Fruit fly (Drosophila melanogaster) Kc167 (cell line): ENCODE measurements around the gene fng.

Source experiments
- Sin3A ChIP-seq: fragments of >200 bp; optimal IDR thresholded peaks from 2 replicates; lab custom pipeline; 2018; ENCODE audit warnings: missing external identifiers
- h ChIP-seq: fragments of >200 bp; optimal IDR thresholded peaks from 3 replicates; lab custom pipeline; 2018; ENCODE audit warnings: missing external identifiers
- insv ChIP-seq: fragments of >200 bp; optimal IDR thresholded peaks from 3 replicates; lab custom pipeline; 2018; ENCODE audit warnings: missing external identifiers
- psq ChIP-seq: fragments of >200 bp; optimal IDR thresholded peaks from 2 replicates; lab custom pipeline; 2017; ENCODE audit warnings: missing external identifiers
- ttk ChIP-seq: sonication (Bioruptor generic); optimal IDR thresholded peaks from 2 replicates; lab custom pipeline; 2017; ENCODE audit warnings: missing external identifiers

dm6 chr3L:20948404-20948803, 908 bp downstream of the fng start:
- no peak for TF ChIP-seq Sin3A (lab: Kevin White, UChicago)
- TF ChIP-seq h (lab: Kevin White, UChicago), result no peak
- TF ChIP-seq psq, result no peak
- no peak for TF ChIP-seq insv (lab: Kevin White, UChicago)
- TF ChIP-seq ttk (lab: Kevin White, UChicago), result no peak
